Fruit fly (Drosophila melanogaster) whole organism, prepupa: Measurements from ENCODE around the gene CG42633.

Source experiments
- CG10631 ChIP-seq: fragments of 200-800 bp; sonication (Bioruptor generic); optimal IDR thresholded peaks from 2 replicates; lab custom pipeline; 2016; ENCODE audit warnings: missing biosample characterization, missing genetic modification characterization
- CG16779 ChIP-seq: fragments of 200-800 bp; sonication (Bioruptor generic); optimal IDR thresholded peaks from 3 replicates; lab custom pipeline; 2017; ENCODE audit warnings: missing biosample characterization, mild to moderate bottlenecking, missing genetic modification characterization
- CG6854 ChIP-seq: fragments of 200-800 bp; sonication (Bioruptor generic); optimal IDR thresholded peaks from 2 replicates; lab custom pipeline; 2017; ENCODE audit warnings: missing biosample characterization, mild to moderate bottlenecking, missing genetic modification characterization
- Hr39 ChIP-seq: fragments of 200-800 bp; sonication (Bioruptor generic); optimal IDR thresholded peaks from 2 replicates; lab custom pipeline; 2016; ENCODE audit warnings: missing biosample characterization, missing genetic modification characterization
- Hr4 ChIP-seq: fragments of 200-800 bp; sonication (Bioruptor generic); optimal IDR thresholded peaks from 3 replicates; lab custom pipeline; 2016; ENCODE audit warnings: missing biosample characterization, missing genetic modification characterization
- acj6 ChIP-seq: fragments of 200-800 bp; sonication (Bioruptor generic); optimal IDR thresholded peaks from 3 replicates; lab custom pipeline; 2016; ENCODE audit warnings: missing biosample characterization, missing genetic modification characterization
- ss ChIP-seq, 2 experiments: fragments of 200-800 bp; sonication (Bioruptor generic); optimal IDR thresholded peaks; 2 replicates in 1 of 2; 3 replicates in 1 of 2; lab custom pipeline; 2017 to 2018; ENCODE audit warnings: mild to moderate bottlenecking in 2 of 2, missing biosample characterization in 2 of 2, missing genetic modification characterization in 2 of 2, moderate library complexity in 1 of 2

DNA sequence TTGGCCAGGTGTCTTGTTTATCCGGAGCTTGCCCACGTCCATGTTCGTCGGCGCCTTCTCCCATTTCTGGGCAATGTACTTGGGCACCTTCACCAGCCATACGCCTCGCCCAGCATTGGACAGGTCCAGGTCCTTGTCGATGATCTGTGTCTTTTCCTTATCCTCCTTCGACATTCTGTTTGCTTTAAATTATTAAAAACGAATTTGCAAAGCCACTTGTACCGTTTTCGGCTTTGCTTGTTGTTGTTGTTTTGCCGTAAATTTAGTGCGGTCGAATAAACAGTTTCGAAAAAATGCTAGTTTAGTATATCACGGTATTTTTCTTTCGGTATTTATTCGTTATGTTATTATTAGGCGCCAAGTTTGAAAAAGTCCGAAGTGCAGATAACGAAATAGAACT, 14.5 kb downstream of the CG42633 start, which contains the start of gene TfIIFbeta:
- no peak for TF ChIP-seq Hr4 (GFP tag; lab: Kevin White, UChicago)
- no peak for TF ChIP-seq CG16779 (tag; lab: Kevin White, UChicago)
- no peak for TF ChIP-seq CG10631 (GFP tag; lab: Kevin White, UChicago)
- no peak for TF ChIP-seq ss (GFP tag; optimal IDR thresholded peaks at IDR 0.05; lab: Kevin White, UChicago)
- no peak for TF ChIP-seq acj6
- TF ChIP-seq Hr39 (GFP tag; lab: Kevin White, UChicago), result no peak
- TF ChIP-seq CG6854 (GFP tag; lab: Kevin White, UChicago), result no peak
